Worm (Caenorhabditis elegans) whole organism, young adult: ENCODE measurements around the gene arrd-7.

Experiments
- B0261.1 ChIP-seq: sonication (generic microtip); optimal IDR thresholded peaks from 2 replicates; lab custom pipeline; 2016; ENCODE audit warnings: mild to moderate bottlenecking, missing genetic modification characterization, moderate library complexity, missing compliant biosample characterization
- B0336.3 ChIP-seq: fragments of 200-800 bp; sonication (Bioruptor generic); IDR thresholded peaks from 2 replicates; pipeline ENCODE4 v1.3.6; 2022; ENCODE audit warnings: missing genetic modification characterization, missing compliant biosample characterization
- F33H1.4 ChIP-seq: fragments of 200-800 bp; sonication (Bioruptor generic); IDR thresholded peaks from 2 replicates; pipeline ENCODE4 v1.3.6; 2022; ENCODE audit warnings: missing genetic modification reagents, missing genetic modification characterization, missing compliant biosample characterization
- F39B2.1 ChIP-seq: fragments of 200-800 bp; sonication (Bioruptor generic); IDR thresholded peaks from 2 replicates; pipeline ENCODE4 v1.3.6; 2022; ENCODE audit warnings: missing genetic modification reagents, missing genetic modification characterization, missing compliant biosample characterization
- F52B5.7 ChIP-seq: sonication (generic microtip); optimal IDR thresholded peaks from 2 replicates; lab custom pipeline; 2016; ENCODE audit warnings: mild to moderate bottlenecking, missing genetic modification characterization, missing compliant biosample characterization
- F57C9.4 ChIP-seq: sonication (generic microtip); optimal IDR thresholded peaks from 2 replicates; lab custom pipeline; 2017; ENCODE audit warnings: mild to moderate bottlenecking, missing genetic modification characterization, missing compliant biosample characterization
- Y79H2A.3 ChIP-seq: fragments of 200-800 bp; sonication (Bioruptor generic); conservative IDR thresholded peaks from 2 replicates; pipeline ENCODE4 v1.3.6; 2022; ENCODE audit warnings: missing genetic modification reagents, missing genetic modification characterization, missing compliant biosample characterization
- Y95B8A.8 ChIP-seq: fragments of 200-800 bp; sonication (Bioruptor generic); IDR thresholded peaks from 2 replicates; pipeline ENCODE4 v1.3.6; 2022; ENCODE audit warnings: missing genetic modification reagents, missing genetic modification characterization, missing compliant biosample characterization
- ZK185.1 ChIP-seq: sonication (generic microtip); optimal IDR thresholded peaks from 2 replicates; lab custom pipeline; 2016; ENCODE audit warnings: mild to moderate bottlenecking, missing genetic modification characterization, missing compliant biosample characterization; ENCODE audit not compliant: poor library complexity, severe bottlenecking
- ama-1 ChIP-seq, 3 experiments: fragments of 150-350 bp in 1 of 3; sonication (generic microtip) in 2 of 3; optimal IDR thresholded peaks; 2 replicates each; lab custom pipeline; 2014 to 2018; ENCODE audit warnings: missing biosample characterization in 2 of 3, missing genetic modification characterization in 2 of 3, missing genetic modification reagents in 2 of 3
- cebp-1 ChIP-seq, 2 experiments: fragments of 200-800 bp in 1 of 2; sonication (Bioruptor generic) in 1 of 2; sonication (generic microtip) in 1 of 2; IDR thresholded peaks in 1 of 2; optimal IDR thresholded peaks in 1 of 2; 2 replicates each; pipeline versions ENCODE4 v1.3.6 to Lab custom; 2017 to 2022; ENCODE audit warnings: missing compliant biosample characterization in 2 of 2, missing genetic modification characterization in 2 of 2, mild to moderate bottlenecking in 1 of 2, missing genetic modification reagents in 1 of 2, moderate library complexity in 1 of 2
- ceh-27 ChIP-seq: fragments of 200-800 bp; sonication (Bioruptor generic); optimal IDR thresholded peaks from 2 replicates; lab custom pipeline; 2018; ENCODE audit warnings: mild to moderate bottlenecking, missing genetic modification characterization, moderate library complexity, missing compliant biosample characterization
- ceh-79 ChIP-seq: sonication (generic microtip); optimal IDR thresholded peaks from 2 replicates; lab custom pipeline; 2017; ENCODE audit warnings: mild to moderate bottlenecking, missing genetic modification characterization, missing compliant biosample characterization
- chd-7 ChIP-seq: sonication (generic microtip); optimal IDR thresholded peaks from 2 replicates; lab custom pipeline; 2016; ENCODE audit warnings: mild to moderate bottlenecking, missing genetic modification characterization, moderate library complexity, missing compliant biosample characterization
- die-1 ChIP-seq: sonication (generic microtip); optimal IDR thresholded peaks from 2 replicates; lab custom pipeline; 2016; ENCODE audit warnings: missing genotype, mild to moderate bottlenecking, missing genetic modification characterization, missing compliant biosample characterization
- dox-1 ChIP-seq: fragments of 200-800 bp; sonication (Bioruptor generic); IDR thresholded peaks from 2 replicates; pipeline ENCODE4 v1.3.6; 2022; ENCODE audit warnings: missing genetic modification reagents, missing genetic modification characterization, missing compliant biosample characterization
- efl-1 ChIP-seq: fragments of 150-350 bp; optimal IDR thresholded peaks from 2 replicates; lab custom pipeline; 2014; ENCODE audit warnings: missing biosample characterization, missing genetic modification reagents, missing genetic modification characterization
- egl-18 ChIP-seq: fragments of 200-800 bp; sonication (Bioruptor generic); IDR thresholded peaks from 2 replicates; pipeline ENCODE4 v1.3.6; 2022; ENCODE audit warnings: missing genetic modification reagents, missing genetic modification characterization, missing compliant biosample characterization
- egrh-3 ChIP-seq: fragments of 200-800 bp; sonication (Bioruptor generic); IDR thresholded peaks from 2 replicates; pipeline ENCODE4 v1.3.6; 2022; ENCODE audit warnings: missing genetic modification reagents, missing genetic modification characterization, missing compliant biosample characterization
- ekl-4 ChIP-seq: fragments of 200-800 bp; sonication (Bioruptor generic); IDR thresholded peaks from 2 replicates; pipeline ENCODE4 v1.3.6; 2022; ENCODE audit warnings: missing genetic modification reagents, missing genetic modification characterization, missing compliant biosample characterization
- fkh-3 ChIP-seq: sonication (generic microtip); optimal IDR thresholded peaks from 2 replicates; lab custom pipeline; 2016; ENCODE audit warnings: mild to moderate bottlenecking, missing genetic modification characterization, missing compliant biosample characterization
- let-526 ChIP-seq: fragments of 200-800 bp; sonication (Bioruptor generic); IDR thresholded peaks from 2 replicates; pipeline ENCODE4 v1.3.6; 2022; ENCODE audit warnings: missing genetic modification reagents, missing genetic modification characterization, missing compliant biosample characterization
- lin-26 ChIP-seq: fragments of 200-800 bp; sonication (Bioruptor generic); IDR thresholded peaks from 2 replicates; pipeline ENCODE4 v1.3.6; 2022; ENCODE audit warnings: missing genetic modification reagents, missing genetic modification characterization, missing compliant biosample characterization
- lin-40 ChIP-seq: sonication (generic microtip); optimal IDR thresholded peaks from 2 replicates; lab custom pipeline; 2016; ENCODE audit warnings: missing genetic modification characterization, mild to moderate bottlenecking, missing compliant biosample characterization, missing genotype, missing genetic modification reagents
- madf-6 ChIP-seq: fragments of 200-800 bp; sonication (Bioruptor generic); IDR thresholded peaks from 2 replicates; pipeline ENCODE4 v1.3.6; 2022; ENCODE audit warnings: missing genetic modification reagents, missing genetic modification characterization, missing compliant biosample characterization
- mcd-1 ChIP-seq: fragments of 200-800 bp; sonication (Bioruptor generic); IDR thresholded peaks from 2 replicates; pipeline ENCODE4 v1.3.6; 2022; ENCODE audit warnings: missing genetic modification reagents, missing genetic modification characterization, missing compliant biosample characterization
- mel-28 ChIP-seq: sonication (generic microtip); optimal IDR thresholded peaks from 2 replicates; lab custom pipeline; 2016; ENCODE audit warnings: borderline replicate concordance, mild to moderate bottlenecking, missing genetic modification characterization, missing compliant biosample characterization
- nfyb-1 ChIP-seq: fragments of 200-800 bp; sonication (Bioruptor generic); IDR thresholded peaks from 2 replicates; pipeline ENCODE4 v1.3.6; 2022; ENCODE audit warnings: missing genetic modification reagents, missing genetic modification characterization, missing compliant biosample characterization
- snpc-1.3 ChIP-seq: sonication (generic microtip); optimal IDR thresholded peaks from 2 replicates; lab custom pipeline; 2017; ENCODE audit warnings: missing genetic modification characterization, mild to moderate bottlenecking, missing compliant biosample characterization, antibody characterized with exemption, moderate library complexity, missing genotype, missing genetic modification reagents; ENCODE audit not compliant: insufficient read depth
- unc-130 ChIP-seq: sonication (generic microtip); optimal IDR thresholded peaks from 2 replicates; lab custom pipeline; 2016; ENCODE audit warnings: missing genetic modification reagents, missing genetic modification characterization, missing compliant biosample characterization
- zfh-2 ChIP-seq: fragments of 200-800 bp; sonication (Bioruptor generic); conservative IDR thresholded peaks from 2 replicates; pipeline ENCODE4 v1.3.6; 2022; ENCODE audit warnings: missing genetic modification reagents, missing genetic modification characterization, missing compliant biosample characterization
- zim-3 ChIP-seq: sonication (generic microtip); optimal IDR thresholded peaks from 2 replicates; lab custom pipeline; 2017; ENCODE audit warnings: mild to moderate bottlenecking, missing genetic modification characterization, moderate library complexity, missing compliant biosample characterization
- ztf-22 ChIP-seq: fragments of 200-800 bp; sonication (Bioruptor generic); optimal IDR thresholded peaks from 2 replicates; lab custom pipeline; 2018; ENCODE audit warnings: mild to moderate bottlenecking, missing genetic modification characterization, moderate library complexity, missing compliant biosample characterization
- ztf-26 ChIP-seq: sonication (generic microtip); optimal IDR thresholded peaks from 2 replicates; lab custom pipeline; 2017; ENCODE audit warnings: missing genetic modification characterization, missing compliant biosample characterization
- ztf-6 ChIP-seq: fragments of 200-800 bp; sonication (Bioruptor generic); IDR thresholded peaks from 2 replicates; pipeline ENCODE4 v1.3.6; 2022; ENCODE audit warnings: missing genetic modification reagents, missing genetic modification characterization, missing compliant biosample characterization

The arrd-7 gene

DNA sequence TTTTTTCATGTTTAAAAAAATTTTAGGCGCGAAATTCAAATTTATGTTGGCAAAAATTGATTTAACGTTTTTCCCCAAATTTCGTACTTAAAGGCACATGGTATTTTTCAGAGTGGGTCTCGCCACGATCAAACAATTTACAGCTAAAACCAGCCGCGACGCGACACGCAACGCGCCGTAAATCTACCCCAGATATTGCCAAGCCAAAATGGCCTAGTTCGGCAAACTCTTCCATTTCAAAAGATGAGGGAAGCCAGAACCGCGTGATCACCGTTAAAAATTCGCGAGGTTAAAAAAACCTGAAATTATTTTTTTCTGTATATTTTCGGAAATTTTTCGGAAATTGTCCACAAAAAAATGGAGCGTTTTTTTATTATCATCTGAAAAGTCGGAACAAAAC, 2.5 kb downstream of the arrd-7 start (continued):
- TF ChIP-seq egrh-3 (no peak), unc-130 (GFP tag; lab: Kevin White, UChicago) (no peak), F39B2.1 (GFP tag; lab: Robert Waterston, UW) (no peak), ztf-22 (GFP tag; lab: Kevin White, UChicago) (no peak), snpc-1.3 (tag; lab: Kevin White, UChicago) (no peak), ekl-4 (GFP tag; lab: Robert Waterston, UW) (no peak), ztf-6 (GFP tag; lab: Robert Waterston, UW) (no peak), let-526 (GFP tag; lab: Robert Waterston, UW) (0 out of 2 replicates have a peak, but pooled peaks have one; percentile 9), zfh-2 (no peak), B0261.1 (tag; lab: Kevin White, UChicago) (no peak), ZK185.1 (tag; lab: Kevin White, UChicago) (no peak)

DNA sequence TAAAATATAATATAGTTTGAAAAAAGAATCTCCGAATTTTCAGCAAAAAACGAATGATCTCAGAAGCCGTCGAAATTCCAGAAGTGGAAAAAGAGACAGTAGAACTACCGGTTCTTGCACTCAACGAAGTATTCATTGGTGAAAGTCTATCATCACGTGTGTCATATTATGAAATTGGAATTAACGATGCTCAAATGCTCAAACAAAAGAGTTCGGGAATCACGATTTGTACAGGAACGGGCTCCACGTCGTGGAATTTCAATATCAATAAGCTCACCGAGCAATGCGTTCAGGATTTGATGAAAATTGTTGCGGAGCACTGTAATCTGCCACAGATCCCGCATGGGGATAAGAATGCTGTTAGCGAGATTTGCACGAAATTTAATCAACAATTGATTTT, 4.1 kb downstream of the arrd-7 start:
- TF ChIP-seq die-1 (tag; lab: Kevin White, UChicago) (no peak), snpc-1.3 (tag; lab: Kevin White, UChicago) (no peak), F52B5.7 (tag; lab: Kevin White, UChicago) (peak; percentile 36), ztf-26 (tag; lab: Kevin White, UChicago) (peak; percentile 38), cebp-1 (GFP tag; IDR thresholded peaks at IDR 0.05; lab: Robert Waterston, UW) (peak; percentile 63; the same call in 1 of the 2 replicates), cebp-1 (tag; optimal IDR thresholded peaks at IDR 0.05; lab: Kevin White, UChicago) (peak; percentile 56), chd-7 (peak; percentile 54), mel-28 (tag; lab: Kevin White, UChicago) (peak; percentile 69), B0336.3 (GFP tag; lab: Robert Waterston, UW) (0 out of 2 replicates have a peak, but pooled peaks have one; percentile 21), fkh-3 (tag; lab: Kevin White, UChicago) (peak; percentile 8), efl-1 (no peak), lin-40 (tag; lab: Kevin White, UChicago) (no peak), ama-1 (optimal IDR thresholded peaks at IDR 0.05; lab: Kevin White, UChicago) (peak; percentile 34), ama-1 (GFP tag; optimal IDR thresholded peaks at IDR 0.05; lab: Kevin White, UChicago) (no peak), ceh-79 (tag; lab: Kevin White, UChicago) (peak; percentile 25), madf-6 (peak; percentile 17; the same call in 1 of the 2 replicates), nfyb-1 (GFP tag; lab: Robert Waterston, UW) (no peak), ceh-27 (GFP tag; lab: Kevin White, UChicago) (no peak), F57C9.4 (tag; lab: Kevin White, UChicago) (peak; percentile 47), zim-3 (tag; lab: Kevin White, UChicago) (peak; percentile 41)

DNA sequence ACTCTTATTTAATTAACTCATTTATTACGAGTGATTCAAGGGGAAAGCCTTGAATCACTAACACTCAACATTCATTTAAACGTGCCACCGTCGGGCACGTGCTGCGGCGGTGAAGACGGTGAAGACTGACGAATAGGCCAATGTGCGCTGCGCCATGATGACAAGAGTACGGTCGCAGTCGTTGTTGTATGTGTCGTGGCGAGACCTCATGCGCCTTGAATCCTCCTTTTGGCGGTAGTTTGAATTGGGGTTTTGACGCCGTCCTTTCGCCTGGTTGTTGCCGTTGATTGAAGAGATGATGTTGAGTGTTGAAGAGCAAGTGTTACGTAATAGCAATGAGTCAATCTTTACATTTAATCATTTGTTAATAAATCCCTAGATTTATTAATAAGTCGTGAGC, 5.6 kb downstream of the arrd-7 start:
- TF ChIP-seq mel-28 (tag; lab: Kevin White, UChicago) (peak; percentile 45), dox-1 (GFP tag; lab: Robert Waterston, UW) (peak; percentile 39; the same call in 1 of the 2 replicates), F33H1.4 (GFP tag; lab: Robert Waterston, UW) (peak; percentile 32), Y79H2A.3 (GFP tag; lab: Robert Waterston, UW) (0 out of 2 replicates have a peak, but pooled peaks have one; percentile 31), nfyb-1 (GFP tag; lab: Robert Waterston, UW) (peak; percentile 48; the same call in 1 of the 2 replicates), Y95B8A.8 (GFP tag; lab: Robert Waterston, UW) (0 out of 2 replicates have a peak, but pooled peaks have one; percentile 14), B0336.3 (GFP tag; lab: Robert Waterston, UW) (peak; percentile 69; the same call in 1 of the 2 replicates), egl-18 (GFP tag; lab: Robert Waterston, UW) (0 out of 2 replicates have a peak, but pooled peaks have one; percentile 37), mcd-1 (GFP tag; lab: Robert Waterston, UW) (peak; percentile 38; the same call in 1 of the 2 replicates), lin-26 (GFP tag; lab: Robert Waterston, UW) (0 out of 2 replicates have a peak, but pooled peaks have one; percentile 17)
